Worm (Caenorhabditis elegans) whole organism, L1 larva: ENCODE measurements around the gene srj-52.

Experiments
- C16A3.4 ChIP-seq: fragments of 150-350 bp; optimal IDR thresholded peaks from 2 replicates; lab custom pipeline; 2014; ENCODE audit warnings: missing biosample characterization, missing genetic modification characterization
- C34B4.2 ChIP-seq: sonication (generic microtip); optimal IDR thresholded peaks from 2 replicates; lab custom pipeline; 2017; ENCODE audit warnings: mild to moderate bottlenecking, missing genetic modification characterization, missing compliant biosample characterization
- blmp-1 ChIP-seq: fragments of 150-350 bp; optimal IDR thresholded peaks from 2 replicates; lab custom pipeline; 2014; ENCODE audit warnings: missing biosample characterization, missing genetic modification characterization
- ceh-8 ChIP-seq: fragments of 200-800 bp; sonication (Bioruptor generic); optimal IDR thresholded peaks from 2 replicates; lab custom pipeline; 2018; ENCODE audit warnings: mild to moderate bottlenecking, missing genetic modification characterization, moderate library complexity, missing compliant biosample characterization
- ces-1 ChIP-seq: fragments of 150-350 bp; optimal IDR thresholded peaks from 2 replicates; lab custom pipeline; 2014; ENCODE audit warnings: missing biosample characterization, missing genetic modification reagents, missing genetic modification characterization
- efl-1 ChIP-seq, 4 experiments: fragments of 150-350 bp; optimal IDR thresholded peaks in 3 of 4; peaks in 1 of 4; 1 replicate in 1 of 4; 2 replicates in 3 of 4; lab custom pipeline; 2014; ENCODE audit warnings: missing biosample characterization in 2 of 4, missing genetic modification characterization in 2 of 4, missing genetic modification reagents in 2 of 4
- efl-3 ChIP-seq: fragments of 200-800 bp; sonication (Bioruptor generic); optimal IDR thresholded peaks from 2 replicates; lab custom pipeline; 2018; ENCODE audit warnings: mild to moderate bottlenecking, missing genetic modification characterization, missing compliant biosample characterization
- egl-13 ChIP-seq: sonication (generic microtip); optimal IDR thresholded peaks from 2 replicates; lab custom pipeline; 2016; ENCODE audit warnings: missing genotype, missing genetic modification reagents, missing genetic modification characterization, missing compliant biosample characterization
- egl-27 ChIP-seq, 2 experiments: fragments of 150-350 bp in 1 of 2; sonication (generic microtip); optimal IDR thresholded peaks; 3 replicates each; lab custom pipeline; 2017 to 2018; ENCODE audit warnings: missing biosample characterization in 2 of 2, missing genetic modification characterization in 2 of 2, missing genetic modification reagents in 2 of 2
- elt-2 ChIP-seq: sonication (generic microtip); optimal IDR thresholded peaks from 2 replicates; lab custom pipeline; 2016; ENCODE audit warnings: missing genetic modification characterization, mild to moderate bottlenecking, inconsistent platforms, missing compliant biosample characterization, missing genetic modification reagents
- elt-3 ChIP-seq, 6 experiments: fragments of 150-350 bp in 1 of 6; sonication (generic microtip); optimal IDR thresholded peaks; 2 replicates each; lab custom pipeline; 2017 to 2018; ENCODE audit warnings: missing biosample characterization in 6 of 6, missing genetic modification characterization in 6 of 6, inconsistent platforms in 1 of 6
- ets-5 ChIP-seq: fragments of 200-800 bp; sonication (Bioruptor generic); IDR thresholded peaks from 2 replicates; pipeline ENCODE4 v1.3.6; 2022; ENCODE audit warnings: missing genetic modification characterization, missing compliant biosample characterization
- fkh-4 ChIP-seq: sonication (generic microtip); optimal IDR thresholded peaks from 2 replicates; lab custom pipeline; 2016; ENCODE audit warnings: missing compliant biosample characterization, missing genetic modification characterization, borderline replicate concordance
- hlh-17 ChIP-seq: fragments of 200-800 bp; sonication (Bioruptor generic); optimal IDR thresholded peaks from 2 replicates; lab custom pipeline; 2018; ENCODE audit warnings: missing genetic modification characterization, mild to moderate bottlenecking, missing compliant biosample characterization, moderate library complexity, borderline replicate concordance
- hlh-4 ChIP-seq: sonication (generic microtip); optimal IDR thresholded peaks from 2 replicates; lab custom pipeline; 2016; ENCODE audit warnings: mild to moderate bottlenecking, missing genetic modification characterization, missing compliant biosample characterization
- isw-1 ChIP-seq: fragments of 200-800 bp; sonication (Bioruptor generic); IDR thresholded peaks from 2 replicates; pipeline ENCODE4 v1.3.6; 2022; ENCODE audit warnings: missing genetic modification characterization, missing compliant biosample characterization
- jun-1 ChIP-seq: fragments of 150-350 bp; optimal IDR thresholded peaks from 2 replicates; lab custom pipeline; 2014; ENCODE audit warnings: missing biosample characterization, missing genetic modification reagents, missing genetic modification characterization
- lin-13 ChIP-seq: fragments of 150-350 bp; optimal IDR thresholded peaks from 2 replicates; lab custom pipeline; 2014; ENCODE audit warnings: missing biosample characterization, missing genetic modification reagents, missing genetic modification characterization
- lin-35 ChIP-seq, 2 experiments: fragments of 150-350 bp; optimal IDR thresholded peaks; 2 replicates each; lab custom pipeline; 2014; ENCODE audit warnings: missing biosample characterization in 2 of 2, missing genetic modification characterization in 2 of 2, missing genetic modification reagents in 2 of 2
- lin-39 ChIP-seq: fragments of 150-350 bp; optimal IDR thresholded peaks from 2 replicates; lab custom pipeline; 2014; ENCODE audit warnings: missing biosample characterization, missing genetic modification reagents, missing genetic modification characterization
- mab-9 ChIP-seq: fragments of 200-800 bp; sonication (Bioruptor generic); IDR thresholded peaks from 2 replicates; pipeline ENCODE4 v1.3.6; 2022; ENCODE audit warnings: missing genetic modification reagents, missing genetic modification characterization, missing compliant biosample characterization
- mdl-1 ChIP-seq, 2 experiments: fragments of 150-350 bp; optimal IDR thresholded peaks; 2 replicates each; lab custom pipeline; 2014 to 2017; ENCODE audit warnings: missing biosample characterization in 2 of 2, missing genetic modification characterization in 2 of 2, inconsistent platforms in 1 of 2
- nhr-11 ChIP-seq: fragments of 150-350 bp; optimal IDR thresholded peaks from 2 replicates; lab custom pipeline; 2014; ENCODE audit warnings: missing biosample characterization, missing genetic modification characterization
- nhr-237 ChIP-seq: fragments of 150-350 bp; optimal IDR thresholded peaks from 2 replicates; lab custom pipeline; 2014; ENCODE audit warnings: missing biosample characterization, missing genetic modification characterization
- nhr-28 ChIP-seq: fragments of 150-350 bp; optimal IDR thresholded peaks from 2 replicates; lab custom pipeline; 2014; ENCODE audit warnings: missing biosample characterization, missing genetic modification characterization
- nhr-77 ChIP-seq: fragments of 150-350 bp; optimal IDR thresholded peaks from 2 replicates; lab custom pipeline; 2014; ENCODE audit warnings: missing biosample characterization, missing genetic modification characterization
- nhr-84 ChIP-seq: sonication (generic microtip); optimal IDR thresholded peaks from 2 replicates; lab custom pipeline; 2017; ENCODE audit warnings: missing biosample characterization, missing genetic modification characterization
- nhr-90 ChIP-seq: sonication (generic microtip); optimal IDR thresholded peaks from 2 replicates; lab custom pipeline; 2016; ENCODE audit warnings: mild to moderate bottlenecking, missing genetic modification characterization, missing compliant biosample characterization; ENCODE audit not compliant: poor library complexity
- pqm-1 ChIP-seq: sonication (generic microtip); optimal IDR thresholded peaks from 3 replicates; lab custom pipeline; 2017; ENCODE audit warnings: missing biosample characterization, missing genetic modification characterization
- skn-1 ChIP-seq: fragments of 150-350 bp; optimal IDR thresholded peaks from 2 replicates; lab custom pipeline; 2014; ENCODE audit warnings: missing biosample characterization, missing genetic modification characterization
- sox-4 ChIP-seq: sonication (generic microtip); optimal IDR thresholded peaks from 2 replicates; lab custom pipeline; 2016; ENCODE audit warnings: missing genetic modification characterization, missing compliant biosample characterization
- sup-37 ChIP-seq: fragments of 200-800 bp; sonication (Bioruptor generic); optimal IDR thresholded peaks from 2 replicates; lab custom pipeline; 2018; ENCODE audit warnings: mild to moderate bottlenecking, missing genetic modification characterization, missing compliant biosample characterization
- swsn-7 ChIP-seq: sonication (generic microtip); optimal IDR thresholded peaks from 2 replicates; lab custom pipeline; 2016; ENCODE audit warnings: missing genetic modification characterization, missing compliant biosample characterization
- tbx-2 ChIP-seq: sonication (generic microtip); optimal IDR thresholded peaks from 2 replicates; lab custom pipeline; 2016; ENCODE audit warnings: missing genetic modification characterization, missing compliant biosample characterization
- tlp-1 ChIP-seq: fragments of 150-350 bp; optimal IDR thresholded peaks from 2 replicates; lab custom pipeline; 2014; ENCODE audit warnings: missing biosample characterization, missing genetic modification characterization
- unc-130 ChIP-seq: fragments of 150-350 bp; optimal IDR thresholded peaks from 2 replicates; lab custom pipeline; 2017; ENCODE audit warnings: missing biosample characterization, missing genetic modification characterization, inconsistent platforms
- unc-98 ChIP-seq: fragments of 200-800 bp; sonication (Bioruptor generic); IDR thresholded peaks from 2 replicates; pipeline ENCODE4 v1.3.6; 2022; ENCODE audit warnings: missing genetic modification characterization, missing compliant biosample characterization
- vab-15 ChIP-seq: sonication (generic microtip); optimal IDR thresholded peaks from 2 replicates; lab custom pipeline; 2017; ENCODE audit warnings: missing genotype, mild to moderate bottlenecking, missing genetic modification characterization, missing compliant biosample characterization
- zip-4 ChIP-seq: fragments of 200-800 bp; sonication (Bioruptor generic); optimal IDR thresholded peaks from 2 replicates; lab custom pipeline; 2018; ENCODE audit warnings: mild to moderate bottlenecking, missing genetic modification characterization, moderate library complexity, missing compliant biosample characterization
- ztf-4 ChIP-seq: fragments of 150-350 bp; optimal IDR thresholded peaks from 2 replicates; lab custom pipeline; 2014; ENCODE audit warnings: missing biosample characterization, missing genetic modification characterization

Gene srj-52

ce11 chrV:723895-724352, 28.1 kb upstream of the srj-52 start, which contains the start of gene fbxb-72 (continued):
- no peak for TF ChIP-seq unc-130 (tag; lab: Kevin White, UChicago)
- no peak for TF ChIP-seq vab-15 (tag; lab: Kevin White, UChicago)
- peak; percentile 69 for TF ChIP-seq tbx-2 (tag; lab: Kevin White, UChicago)
- TF ChIP-seq skn-1 (tag; lab: Kevin White, UChicago) = no peak

ce11 chrV:722889-723288, 27.1 kb upstream of the srj-52 start:
- TF ChIP-seq C34B4.2 (tag; lab: Kevin White, UChicago) (no peak), isw-1 (GFP tag; lab: Robert Waterston, UW) (no peak), unc-98 (GFP tag; lab: Robert Waterston, UW) (no peak), sox-4 (tag; lab: Kevin White, UChicago) (no peak), fkh-4 (tag; lab: Kevin White, UChicago) (no peak), ces-1 (GFP tag; lab: Kevin White, UChicago) (no peak), nhr-84 (no peak), ztf-4 (tag; lab: Kevin White, UChicago) (no peak), zip-4 (no peak), egl-27 (tag; optimal IDR thresholded peaks at IDR 0.05; lab: Kevin White, UChicago) (no peak), sup-37 (GFP tag; lab: Kevin White, UChicago) (no peak), jun-1 (no peak), blmp-1 (tag; lab: Kevin White, UChicago) (no peak), nhr-77 (tag; lab: Kevin White, UChicago) (no peak), elt-3 (tag; optimal IDR thresholded peaks at IDR 0.05; lab: Kevin White, UChicago) (no peak), ets-5 (GFP tag; lab: Robert Waterston, UW) (no peak), nhr-237 (tag; lab: Kevin White, UChicago) (no peak), efl-3 (GFP tag; lab: Kevin White, UChicago) (no peak), lin-39 (tag; lab: Kevin White, UChicago) (no peak), efl-1 (optimal IDR thresholded peaks at IDR 0.05; lab: Kevin White, UChicago) (no peak), efl-1 (GFP tag; optimal IDR thresholded peaks at IDR 0.05 in 1 of 2; lab: Kevin White, UChicago) (no peak)

- no peak for TF ChIP-seq egl-13
- no peak for TF ChIP-seq C16A3.4 (tag; lab: Kevin White, UChicago)
- TF ChIP-seq hlh-17 (GFP tag; lab: Kevin White, UChicago) = no peak
- TF ChIP-seq lin-35 (GFP tag; optimal IDR thresholded peaks at IDR 0.05; lab: Kevin White, UChicago) = no peak
- TF ChIP-seq pqm-1 (tag; lab: Kevin White, UChicago) = no peak
- TF ChIP-seq tlp-1 (tag; lab: Kevin White, UChicago) = no peak
- TF ChIP-seq tbx-2 (tag; lab: Kevin White, UChicago) = no peak
- no peak for TF ChIP-seq nhr-77 (tag; lab: Kevin White, UChicago)
- TF ChIP-seq elt-2 (tag; lab: Kevin White, UChicago) = no peak
- TF ChIP-seq sup-37 (GFP tag; lab: Kevin White, UChicago) = no peak
Measured at ce11 chrV:719731-720130, 23.9 kb upstream of the srj-52 start, which contains the start of gene srbc-40. Gene srbc-40, minus strand, starts transcription at chrV:719831.

- TF ChIP-seq ces-1 (GFP tag; lab: Kevin White, UChicago) (no peak), lin-35 (GFP tag; optimal IDR thresholded peaks at IDR 0.05; lab: Kevin White, UChicago) (no peak), C34B4.2 (tag; lab: Kevin White, UChicago) (no peak), lin-13 (GFP tag; lab: Kevin White, UChicago) (no peak), mdl-1 (tag; optimal IDR thresholded peaks at IDR 0.05; lab: Kevin White, UChicago) (no peak), hlh-4 (tag; lab: Kevin White, UChicago) (no peak), swsn-7 (tag; lab: Kevin White, UChicago) (no peak), nhr-28 (tag; lab: Kevin White, UChicago) (no peak), nhr-11 (no peak), mab-9 (no peak), nhr-90 (no peak), ceh-8 (GFP tag; lab: Kevin White, UChicago) (no peak)
- TF ChIP-seq, all 84 proteins: peak for 0
Measured at ce11 chrV:712882-713281, 17.1 kb upstream of the srj-52 start, which contains the start of gene cyp-33C11. Gene cyp-33C11, minus strand, starts transcription at chrV:712982.
